Worm (Caenorhabditis elegans): ENCODE data around the gene F19D8.2.

ce11 chrX:13785268-13785667, 49.0 kb upstream of the F19D8.2 start, which contains the start of gene F55F3.4:
- no peak for TF ChIP-seq unc-62 (GFP tag; optimal IDR thresholded peaks at IDR 0.05)
- no peak for TF ChIP-seq pha-4 (tag; optimal IDR thresholded peaks at IDR 0.05)
- no peak for TF ChIP-seq Y79H2A.3 (GFP tag; conservative IDR thresholded peaks at IDR 0.05)
- no peak for TF ChIP-seq aptf-3 (GFP tag; IDR thresholded peaks at IDR 0.05)
- no peak for TF ChIP-seq repo-1 (tag; optimal IDR thresholded peaks at IDR 0.05)
- no peak for TF ChIP-seq madf-3 (GFP tag; IDR thresholded peaks at IDR 0.05)
- no peak for TF ChIP-seq snpc-4 (GFP tag; optimal IDR thresholded peaks at IDR 0.05)
- no peak for TF ChIP-seq snpc-4 (tag; optimal IDR thresholded peaks at IDR 0.05)

Measured in whole organism, young adult.